Fruit fly (Drosophila melanogaster): ENCODE results near the gene Pglym78.

DNA sequence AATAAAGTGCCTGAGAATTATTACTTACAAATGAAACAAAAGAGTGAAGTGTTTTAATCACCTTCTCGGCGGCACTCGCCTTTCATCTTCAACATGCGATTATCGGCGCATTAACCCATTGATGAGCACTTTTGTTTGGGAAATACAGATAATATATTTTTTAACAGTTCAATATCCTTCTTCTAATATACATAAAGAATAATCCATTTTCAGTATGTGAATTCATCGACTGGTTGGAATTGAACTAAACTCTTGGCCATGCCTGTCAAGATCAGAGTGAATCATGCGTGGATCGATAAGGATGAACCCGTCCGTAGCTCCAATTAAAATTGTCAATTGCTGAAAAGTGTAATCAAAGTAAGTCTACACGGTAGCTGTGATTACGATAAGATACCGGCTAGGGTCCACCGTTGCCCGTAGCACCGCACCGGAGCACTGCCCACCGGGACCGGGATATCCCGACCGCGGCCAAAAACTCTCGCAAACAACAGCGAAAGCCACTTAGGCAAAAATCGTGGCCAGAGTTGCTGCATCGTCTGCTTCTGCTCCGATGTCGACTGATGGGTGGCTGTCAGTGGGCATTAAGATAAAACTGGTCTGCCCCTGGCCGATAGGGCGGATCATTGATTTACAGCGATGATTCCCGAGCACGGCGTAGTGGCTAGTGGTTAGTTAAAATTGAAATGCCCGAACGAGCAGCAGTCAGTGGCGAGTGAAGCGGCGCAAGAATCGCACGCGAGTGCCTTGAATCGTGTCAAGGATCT lies 17.1 kb downstream of the Pglym78 start, which contains the start of gene CG11898:
- TF ChIP-seq CTCF (optimal IDR thresholded peaks at IDR 0.05) (no peak), CG8478 (optimal IDR thresholded peaks at IDR 0.05) (no peak)

Measured in S2 (cell line).